Worm (Caenorhabditis elegans) whole organism, early embryonic: Measurements from ENCODE around the gene xol-1.

ENCODE experiments used
- B0310.2 ChIP-seq: sonication (generic microtip); optimal IDR thresholded peaks from 2 replicates; lab custom pipeline; 2016; ENCODE audit warnings: mild to moderate bottlenecking, missing genetic modification characterization, missing compliant biosample characterization
- ama-1 ChIP-seq: fragments of 150-350 bp; optimal IDR thresholded peaks from 2 replicates; lab custom pipeline; 2014
- ceh-13 ChIP-seq: fragments of 200-800 bp; sonication (Bioruptor generic); optimal IDR thresholded peaks from 2 replicates; lab custom pipeline; 2018; ENCODE audit warnings: mild to moderate bottlenecking, missing genetic modification characterization, missing compliant biosample characterization
- ceh-36 ChIP-seq: sonication (generic microtip); optimal IDR thresholded peaks from 2 replicates; lab custom pipeline; 2016; ENCODE audit warnings: missing genetic modification characterization, inconsistent platforms, missing compliant biosample characterization
- flt-1 ChIP-seq: fragments of 200-800 bp; sonication (Bioruptor generic); IDR thresholded peaks from 2 replicates; pipeline ENCODE4 v1.3.6; 2022; ENCODE audit warnings: missing genetic modification characterization, missing compliant biosample characterization
- pes-1 ChIP-seq: fragments of 200-800 bp; sonication (Bioruptor generic); IDR thresholded peaks from 2 replicates; pipeline ENCODE4 v1.3.6; 2022; ENCODE audit warnings: missing genetic modification reagents, missing genetic modification characterization, missing compliant biosample characterization
- tbx-37 ChIP-seq: fragments of 200-800 bp; sonication (Bioruptor generic); conservative IDR thresholded peaks from 2 replicates; pipeline ENCODE4 v1.3.6; 2022; ENCODE audit warnings: missing genetic modification reagents, missing genetic modification characterization, missing compliant biosample characterization

DNA sequence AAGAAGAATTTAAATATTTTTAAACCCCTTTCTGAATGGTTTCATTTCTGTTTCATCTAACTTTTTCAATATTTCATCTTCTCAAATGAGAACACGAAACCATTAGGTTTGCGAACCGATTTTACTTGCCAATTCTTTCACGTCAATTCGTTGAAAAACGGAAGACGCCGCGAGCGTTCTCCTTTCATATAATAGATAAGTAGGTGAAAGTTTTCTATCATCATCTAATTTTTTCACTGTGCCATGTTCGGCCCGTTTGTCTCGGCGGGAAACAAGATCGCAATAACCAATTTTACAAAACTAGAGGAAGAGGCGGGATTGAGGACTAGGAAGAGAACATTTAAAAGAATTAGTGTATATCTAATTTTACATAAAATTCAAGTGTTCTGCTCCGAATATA is 4.0 kb downstream of the xol-1 start, which contains the start of gene C18A11.4:
- TF ChIP-seq B0310.2 (tag; lab: Kevin White, UChicago) = no peak
- no peak for TF ChIP-seq ama-1
- no peak for TF ChIP-seq ceh-13
- no peak for TF ChIP-seq tbx-37
- no peak for TF ChIP-seq ceh-36
- no peak for TF ChIP-seq flt-1
- no peak for TF ChIP-seq pes-1
